Worm (Caenorhabditis elegans) whole organism, late embryonic: ENCODE data around the gene tlk-1.

Source experiments
- ama-1 ChIP-seq: fragments of 150-350 bp; optimal IDR thresholded peaks from 2 replicates; lab custom pipeline; 2014
- ceh-24 ChIP-seq: sonication (generic microtip); optimal IDR thresholded peaks from 2 replicates; lab custom pipeline; 2016; ENCODE audit warnings: mild to moderate bottlenecking, missing genetic modification characterization, missing compliant biosample characterization
- eyg-1 ChIP-seq: sonication (generic microtip); optimal IDR thresholded peaks from 2 replicates; lab custom pipeline; 2016; ENCODE audit warnings: missing genotype, missing genetic modification characterization, missing compliant biosample characterization
- nhr-11 ChIP-seq: fragments of 150-350 bp; optimal IDR thresholded peaks from 2 replicates; lab custom pipeline; 2014; ENCODE audit warnings: missing biosample characterization, missing genetic modification characterization
- pha-4 ChIP-seq: fragments of 150-350 bp; optimal IDR thresholded peaks from 2 replicates; lab custom pipeline; 2018; ENCODE audit warnings: missing biosample characterization, missing genetic modification reagents, missing genetic modification characterization
- sox-4 ChIP-seq: sonication (generic microtip); optimal IDR thresholded peaks from 2 replicates; lab custom pipeline; 2017; ENCODE audit warnings: mild to moderate bottlenecking, missing genetic modification characterization, inconsistent platforms, missing compliant biosample characterization
- syd-9 ChIP-seq: sonication (generic microtip); optimal IDR thresholded peaks from 2 replicates; lab custom pipeline; 2016; ENCODE audit warnings: mild to moderate bottlenecking, missing genetic modification characterization, moderate library complexity, missing compliant biosample characterization

- no peak for TF ChIP-seq eyg-1 (tag; lab: Kevin White, UChicago)
- TF ChIP-seq ama-1 (lab: Kevin White, UChicago), result no peak
- no peak for TF ChIP-seq syd-9
- no peak for TF ChIP-seq ceh-24 (tag; lab: Kevin White, UChicago)
- no peak for TF ChIP-seq sox-4 (tag; lab: Kevin White, UChicago)
- TF ChIP-seq pha-4, result no peak
- TF ChIP-seq nhr-11 (tag; lab: Kevin White, UChicago), result no peak
Measured at ce11 chrIII:9711163-9711562, 11.5 kb downstream of the tlk-1 start.
